Fruit fly (Drosophila melanogaster) whole organism, adult: ENCODE results near the gene CG32313.

Experiments used
- CG11617 ChIP-seq: fragments of 200-800 bp; sonication (Bioruptor generic); optimal IDR thresholded peaks from 2 replicates; lab custom pipeline; 2017; ENCODE audit warnings: mild to moderate bottlenecking, missing biosample characterization, missing genetic modification reagents, missing genetic modification characterization
- CG33017 ChIP-seq: fragments of 200-800 bp; sonication (Bioruptor generic); optimal IDR thresholded peaks from 2 replicates; lab custom pipeline; 2018; ENCODE audit warnings: missing biosample characterization, mild to moderate bottlenecking, missing genetic modification characterization, moderate library complexity
- CG5204 ChIP-seq: fragments of 200-800 bp; sonication (Bioruptor generic); optimal IDR thresholded peaks from 2 replicates; lab custom pipeline; 2016; ENCODE audit warnings: missing biosample characterization, missing genetic modification characterization
- bab1 ChIP-seq: fragments of 200-800 bp; sonication (Bioruptor generic); optimal IDR thresholded peaks from 3 replicates; lab custom pipeline; 2019; ENCODE audit warnings: missing biosample characterization, mild to moderate bottlenecking, missing genetic modification characterization, moderate library complexity

DNA sequence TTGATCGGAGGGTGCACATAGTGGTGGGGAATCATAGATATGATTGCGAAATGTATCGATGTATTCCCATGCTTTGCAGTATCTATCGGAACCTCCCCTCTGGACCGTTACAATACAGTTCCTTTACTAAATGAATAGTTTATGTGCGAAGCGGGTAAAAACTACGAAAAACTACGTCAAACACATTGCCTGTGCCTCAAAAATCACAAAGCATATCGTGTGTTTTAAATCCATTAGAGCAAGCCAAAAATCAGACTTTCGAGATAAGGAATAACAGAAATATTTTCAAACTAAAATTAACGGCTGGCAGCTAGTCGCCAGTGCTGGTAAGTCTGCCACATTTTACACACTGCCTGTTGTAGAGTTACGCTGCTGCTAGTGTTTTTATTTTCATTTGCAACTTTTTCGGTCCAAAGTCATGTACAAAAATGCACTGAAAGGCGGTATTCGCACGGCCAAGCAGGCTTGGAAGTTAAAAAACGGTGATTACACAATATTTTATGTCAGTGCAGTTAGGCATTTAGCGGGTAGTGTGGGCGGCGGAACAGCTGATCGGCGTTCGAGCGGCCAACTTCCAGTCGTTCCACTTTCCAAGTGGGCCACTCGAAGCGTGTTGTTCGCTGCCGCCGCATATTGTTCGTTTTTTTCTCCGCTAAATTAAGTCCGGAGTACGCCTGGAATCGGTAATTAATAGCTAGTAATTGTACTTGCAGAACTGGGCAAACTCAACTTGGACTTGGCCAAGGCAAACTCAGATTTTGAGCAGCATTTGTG, 28.1 kb downstream of the CG32313 start:
- TF ChIP-seq CG11617 (GFP tag; lab: Kevin White, UChicago) (peak; percentile 62), bab1 (GFP tag; lab: Kevin White, UChicago) (peak; percentile 3), CG5204 (GFP tag; lab: Kevin White, UChicago) (peak; percentile 65), CG33017 (tag; lab: Kevin White, UChicago) (no peak)
